Fruit fly (Drosophila melanogaster) whole organism, embryonic: Measurements from ENCODE around the gene Bap60.
A peak's percentile ranks its signal among the peaks of the same experiment; 100 is the strongest.

ENCODE experiments used
- Atf-2 ChIP-seq: fragments of 200-800 bp; sonication (Bioruptor generic); optimal IDR thresholded peaks from 2 replicates; lab custom pipeline; 2016; ENCODE audit warnings: missing biosample characterization, missing genetic modification characterization
- Blimp-1 ChIP-seq: fragments of 200-800 bp; sonication (Bioruptor generic); optimal IDR thresholded peaks from 3 replicates; lab custom pipeline; 2018; ENCODE audit warnings: missing biosample characterization, missing genetic modification characterization, mild to moderate bottlenecking, moderate library complexity, missing genetic modification reagents
- CG10462 ChIP-seq: fragments of 200-800 bp; sonication (Bioruptor generic); optimal IDR thresholded peaks from 2 replicates; lab custom pipeline; 2016; ENCODE audit warnings: missing biosample characterization, missing genetic modification characterization
- CG10959 ChIP-seq: fragments of 200-800 bp; sonication (Bioruptor generic); IDR thresholded peaks from 2 replicates; pipeline ENCODE4 v1.3.6; 2022; ENCODE audit warnings: missing biosample characterization, missing genetic modification characterization
- CG10979 ChIP-seq: fragments of 200-800 bp; sonication (Bioruptor generic); optimal IDR thresholded peaks from 2 replicates; lab custom pipeline; 2018; ENCODE audit warnings: missing biosample characterization, mild to moderate bottlenecking, missing genetic modification characterization, moderate library complexity
- CG12391 ChIP-seq: fragments of 200-800 bp; sonication (Bioruptor generic); optimal IDR thresholded peaks from 3 replicates; lab custom pipeline; 2018; ENCODE audit warnings: missing biosample characterization, mild to moderate bottlenecking, missing genetic modification characterization, moderate library complexity
- CG15479 ChIP-seq: fragments of 200-800 bp; sonication (Bioruptor generic); optimal IDR thresholded peaks from 3 replicates; lab custom pipeline; 2019; ENCODE audit warnings: missing biosample characterization, mild to moderate bottlenecking, missing genetic modification characterization, moderate library complexity
- CG15601 ChIP-seq: fragments of 200-800 bp; sonication (Bioruptor generic); optimal IDR thresholded peaks from 3 replicates; lab custom pipeline; 2019; ENCODE audit warnings: missing biosample characterization, mild to moderate bottlenecking, missing genetic modification characterization, moderate library complexity
- CG17612 ChIP-seq: fragments of 200-800 bp; sonication (Bioruptor generic); IDR thresholded peaks from 2 replicates; pipeline ENCODE4 v1.3.6; 2022; ENCODE audit warnings: missing biosample characterization, missing genetic modification characterization
- CG18262 ChIP-seq: fragments of 200-800 bp; optimal IDR thresholded peaks from 3 replicates; lab custom pipeline; 2019; ENCODE audit warnings: missing biosample characterization, mild to moderate bottlenecking, missing genetic modification characterization, moderate library complexity
- CG18764 ChIP-seq: fragments of 200-800 bp; sonication (Bioruptor generic); optimal IDR thresholded peaks from 3 replicates; lab custom pipeline; 2016; ENCODE audit warnings: missing biosample characterization, missing genetic modification characterization
- CG32532 ChIP-seq: fragments of 200-800 bp; sonication (Bioruptor generic); IDR thresholded peaks from 2 replicates; pipeline ENCODE4 v1.3.6; 2022; ENCODE audit warnings: missing biosample characterization, missing genetic modification characterization
- CG33557 ChIP-seq: fragments of 200-800 bp; sonication (Bioruptor generic); optimal IDR thresholded peaks from 2 replicates; lab custom pipeline; 2019; ENCODE audit warnings: missing biosample characterization, mild to moderate bottlenecking, missing genetic modification characterization, moderate library complexity
- CG3407 ChIP-seq: fragments of 200-800 bp; sonication (Bioruptor generic); optimal IDR thresholded peaks from 2 replicates; lab custom pipeline; 2018; ENCODE audit warnings: missing biosample characterization, mild to moderate bottlenecking, missing genetic modification characterization
- CG34224 ChIP-seq: fragments of 200-800 bp; sonication (Bioruptor generic); IDR thresholded peaks from 3 replicates; pipeline ENCODE4 v1.3.6; 2022; ENCODE audit warnings: missing biosample characterization, missing genetic modification characterization; ENCODE audit not compliant: partially characterized antibody
- CG4820 ChIP-seq: fragments of 200-800 bp; sonication (Bioruptor generic); optimal IDR thresholded peaks from 3 replicates; lab custom pipeline; 2016; ENCODE audit warnings: missing biosample characterization, missing genetic modification characterization
- CG4854 ChIP-seq: fragments of 200-800 bp; sonication (Bioruptor generic); optimal IDR thresholded peaks from 2 replicates; lab custom pipeline; 2016; ENCODE audit warnings: missing biosample characterization, missing genetic modification characterization, inconsistent platforms
- CG7357 ChIP-seq: fragments of 200-800 bp; sonication (Bioruptor generic); IDR thresholded peaks from 3 replicates; pipeline ENCODE4 v1.3.6; 2022; ENCODE audit warnings: missing biosample characterization, missing genetic modification characterization
- CG9797 ChIP-seq: fragments of 200-800 bp; sonication (Bioruptor generic); optimal IDR thresholded peaks from 3 replicates; lab custom pipeline; 2018; ENCODE audit warnings: missing biosample characterization, mild to moderate bottlenecking, missing genetic modification characterization
- CkIIα-i1 ChIP-seq: fragments of 200-800 bp; sonication (Bioruptor generic); IDR thresholded peaks from 2 replicates; pipeline ENCODE4 v1.3.6; 2022; ENCODE audit warnings: missing biosample characterization, missing genetic modification characterization
- Dip2 ChIP-seq: fragments of 200-800 bp; sonication (Bioruptor generic); IDR thresholded peaks from 2 replicates; pipeline ENCODE4 v1.3.6; 2022; ENCODE audit warnings: missing biosample characterization, missing genetic modification characterization
- E2f2 ChIP-seq: fragments of 200-800 bp; sonication (Bioruptor generic); IDR thresholded peaks from 2 replicates; pipeline ENCODE4 v1.3.6; 2022; ENCODE audit warnings: missing biosample characterization, missing genetic modification characterization
- HLH54F ChIP-seq: fragments of 200-800 bp; sonication (Bioruptor generic); optimal IDR thresholded peaks from 3 replicates; lab custom pipeline; 2016; ENCODE audit warnings: missing biosample characterization, missing genetic modification characterization
- Hr39 ChIP-seq: fragments of >200 bp; optimal IDR thresholded peaks from 2 replicates; lab custom pipeline; 2017
- MBD-R2 ChIP-seq: fragments of 200-800 bp; sonication (Bioruptor generic); IDR thresholded peaks from 2 replicates; pipeline ENCODE4 v1.3.6; 2022; ENCODE audit warnings: missing biosample characterization, missing genetic modification characterization
- Nf-YC ChIP-seq: fragments of 200-800 bp; optimal IDR thresholded peaks from 3 replicates; lab custom pipeline; 2019; ENCODE audit warnings: missing biosample characterization, mild to moderate bottlenecking, missing genetic modification characterization, moderate library complexity
- Pdp1 ChIP-seq, 2 experiments: fragments of 200-800 bp; sonication (Bioruptor generic); optimal IDR thresholded peaks; 3 replicates each; lab custom pipeline; 2016; ENCODE audit warnings: missing biosample characterization in 2 of 2, missing genetic modification characterization in 2 of 2, mild to moderate bottlenecking in 1 of 2, moderate library complexity in 1 of 2
- Side ChIP-seq: fragments of 200-800 bp; sonication (Bioruptor generic); optimal IDR thresholded peaks from 2 replicates; lab custom pipeline; 2016; ENCODE audit warnings: missing biosample characterization, missing genetic modification characterization
- Sox102F ChIP-seq: fragments of 200-800 bp; sonication (Bioruptor generic); optimal IDR thresholded peaks from 2 replicates; lab custom pipeline; 2018; ENCODE audit warnings: missing biosample characterization, mild to moderate bottlenecking, missing genetic modification characterization, moderate library complexity
- Usf ChIP-seq: fragments of 200-800 bp; sonication (Bioruptor generic); optimal IDR thresholded peaks from 2 replicates; lab custom pipeline; 2017; ENCODE audit warnings: missing genotype, missing biosample characterization, missing genetic modification characterization
- bab2 ChIP-seq: fragments of 200-800 bp; sonication (Bioruptor generic); optimal IDR thresholded peaks from 2 replicates; lab custom pipeline; 2016; ENCODE audit warnings: missing biosample characterization, missing genetic modification characterization
- bbx ChIP-seq: fragments of 200-800 bp; sonication (Bioruptor generic); IDR thresholded peaks from 2 replicates; pipeline ENCODE4 v1.3.6; 2022; ENCODE audit warnings: missing biosample characterization, missing genetic modification characterization; ENCODE audit not compliant: partially characterized antibody
- bcd ChIP-seq: fragments of 200-800 bp; sonication (Bioruptor generic); optimal IDR thresholded peaks from 2 replicates; lab custom pipeline; 2017; ENCODE audit warnings: missing biosample characterization, mild to moderate bottlenecking, missing genetic modification characterization
- cg ChIP-seq: fragments of 200-800 bp; sonication (Bioruptor generic); optimal IDR thresholded peaks from 3 replicates; lab custom pipeline; 2019; ENCODE audit warnings: missing biosample characterization, mild to moderate bottlenecking, missing genetic modification characterization, moderate library complexity
- dati ChIP-seq: fragments of 200-800 bp; sonication (Bioruptor generic); IDR thresholded peaks from 2 replicates; pipeline ENCODE4 v1.3.6; 2022; ENCODE audit warnings: missing biosample characterization, missing genetic modification characterization
- dimm ChIP-seq: fragments of 200-800 bp; sonication (Bioruptor generic); IDR thresholded peaks from 2 replicates; pipeline ENCODE4 v1.3.6; 2022; ENCODE audit warnings: missing biosample characterization, missing genetic modification characterization
- esg ChIP-seq: fragments of 200-800 bp; sonication (Bioruptor generic); conservative IDR thresholded peaks from 2 replicates; pipeline ENCODE4 v1.3.6; 2022; ENCODE audit warnings: missing biosample characterization, missing genetic modification characterization
- eve ChIP-seq, 2 experiments: fragments of >200 bp; optimal IDR thresholded peaks; 2 replicates each; lab custom pipeline; 2017; ENCODE audit warnings: missing biosample characterization in 2 of 2, missing genetic modification characterization in 2 of 2
- fd96Cb ChIP-seq: fragments of 200-800 bp; sonication (Bioruptor generic); optimal IDR thresholded peaks from 2 replicates; lab custom pipeline; 2018; ENCODE audit warnings: missing biosample characterization, mild to moderate bottlenecking, missing genetic modification characterization, moderate library complexity
- gcm ChIP-seq: fragments of 200-800 bp; sonication (Bioruptor generic); optimal IDR thresholded peaks from 2 replicates; lab custom pipeline; 2019; ENCODE audit warnings: missing biosample characterization, mild to moderate bottlenecking, missing genetic modification characterization, moderate library complexity
- gsb ChIP-seq: fragments of 200-800 bp; sonication (Bioruptor generic); IDR thresholded peaks from 2 replicates; pipeline ENCODE4 v1.3.6; 2022; ENCODE audit warnings: missing biosample characterization, missing genetic modification characterization
- hkb ChIP-seq, 2 experiments: fragments of 200-800 bp in 1 of 2; fragments of >200 bp in 1 of 2; sonication (Bioruptor generic) in 1 of 2; IDR thresholded peaks in 1 of 2; optimal IDR thresholded peaks in 1 of 2; 2 replicates each; pipeline versions ENCODE4 v1.3.6 to Lab custom; 2017 to 2022; ENCODE audit warnings: missing biosample characterization in 1 of 2, missing genetic modification characterization in 1 of 2
- lov ChIP-seq, 2 experiments: fragments of 200-800 bp in 1 of 2; fragments of >200 bp in 1 of 2; sonication (Bioruptor generic) in 1 of 2; IDR thresholded peaks in 1 of 2; optimal IDR thresholded peaks in 1 of 2; 2 replicates in 1 of 2; 3 replicates in 1 of 2; pipeline versions ENCODE4 v1.3.6 to Lab custom; 2017 to 2022; ENCODE audit warnings: missing biosample characterization in 1 of 2, missing genetic modification characterization in 1 of 2
- nau ChIP-seq: fragments of 200-800 bp; sonication (Bioruptor generic); optimal IDR thresholded peaks from 3 replicates; lab custom pipeline; 2017; ENCODE audit warnings: missing biosample characterization, mild to moderate bottlenecking, missing genetic modification characterization, missing genetic modification reagents
- sima ChIP-seq: fragments of 200-800 bp; sonication (Bioruptor generic); optimal IDR thresholded peaks from 2 replicates; lab custom pipeline; 2016; ENCODE audit warnings: missing biosample characterization, missing genetic modification characterization
- sisA ChIP-seq: fragments of 200-800 bp; sonication (Bioruptor generic); IDR thresholded peaks from 2 replicates; pipeline ENCODE4 v1.3.6; 2022; ENCODE audit warnings: missing biosample characterization, missing genetic modification characterization
- slp2 ChIP-seq: fragments of 200-800 bp; sonication (Bioruptor generic); optimal IDR thresholded peaks from 2 replicates; lab custom pipeline; 2016; ENCODE audit warnings: missing biosample characterization, missing genetic modification characterization
- sna ChIP-seq: fragments of 200-800 bp; sonication (Bioruptor generic); IDR thresholded peaks from 2 replicates; pipeline ENCODE4 v1.3.6; 2022; ENCODE audit warnings: missing biosample characterization, missing genetic modification characterization; ENCODE audit not compliant: partially characterized antibody

Gene Bap60

dm6 chrX:13136939-13137697 is 22.2 kb downstream of the Bap60 start (continued):
- TF ChIP-seq CG10979 (tag; lab: Kevin White, UChicago) (peak; percentile 62), Atf-2 (GFP tag; lab: Kevin White, UChicago) (no peak), CG10959 (GFP tag; lab: Robert Waterston, UW) (no peak), HLH54F (no peak), CG7357 (GFP tag; lab: Robert Waterston, UW) (0 out of 3 replicates have a peak, but pooled peaks have one; percentile 21), Pdp1 (GFP tag; optimal IDR thresholded peaks at IDR 0.05; lab: Kevin White, UChicago) (peak; percentile 13 to 45), Dip2 (no peak), sisA (GFP tag; lab: Robert Waterston, UW) (peak; percentile 79), MBD-R2 (GFP tag; lab: Robert Waterston, UW) (no peak), CG4854 (GFP tag; lab: Kevin White, UChicago) (no peak), bbx (GFP tag; lab: Robert Waterston, UW) (no peak), cg (GFP tag; lab: Kevin White, UChicago) (no peak), CG33557 (GFP tag; lab: Kevin White, UChicago) (no peak), CG34224 (no peak), CG32532 (GFP tag; lab: Robert Waterston, UW) (no peak; the same call in 1 of the 2 replicates), Hr39 (lab: Kevin White, UChicago) (no peak), Nf-YC (tag; lab: Kevin White, UChicago) (peak; percentile 27), bcd (GFP tag; lab: Kevin White, UChicago) (peak; percentile 43), CG17612 (GFP tag; lab: Robert Waterston, UW) (no peak), dimm (GFP tag; lab: Robert Waterston, UW) (peak; percentile 43; the same call in 1 of the 2 replicates), CkIIα-i1 (GFP tag; lab: Robert Waterston, UW) (no peak), esg (GFP tag; lab: Robert Waterston, UW) (peak; percentile 79), bab2 (GFP tag; lab: Kevin White, UChicago) (peak; percentile 44), lov (optimal IDR thresholded peaks at IDR 0.05; lab: Kevin White, UChicago) (no peak), lov (GFP tag; IDR thresholded peaks at IDR 0.05; lab: Robert Waterston, UW) (no peak; the same call in 2 of the 3 replicates), CG10462 (GFP tag; lab: Kevin White, UChicago) (no peak), Side (GFP tag; lab: Kevin White, UChicago) (no peak)

dm6 chrX:13135702-13136101 is 23.6 kb downstream of the Bap60 start:
- TF ChIP-seq hkb (optimal IDR thresholded peaks at IDR 0.05; lab: Kevin White, UChicago), result no peak
- peak; percentile 68 for TF ChIP-seq hkb (GFP tag; IDR thresholded peaks at IDR 0.05; lab: Robert Waterston, UW)
- peak; percentile 33 for TF ChIP-seq nau (GFP tag; lab: Kevin White, UChicago)
- TF ChIP-seq bbx (GFP tag; lab: Robert Waterston, UW), result no peak
- TF ChIP-seq CG15601, result no peak
- TF ChIP-seq sima (GFP tag; lab: Kevin White, UChicago), result no peak
- TF ChIP-seq gcm (GFP tag; lab: Kevin White, UChicago), result peak; percentile 28
- peak; percentile 57 for TF ChIP-seq Blimp-1 (GFP tag; lab: Kevin White, UChicago)
- peak; percentile 59 for TF ChIP-seq CG12391 (tag; lab: Kevin White, UChicago)
- peak in 1 of 2 experiments; percentile 86 for TF ChIP-seq eve (GFP tag; optimal IDR thresholded peaks at IDR 0.05; lab: Kevin White, UChicago)
- peak; percentile 12 for TF ChIP-seq CG18764 (GFP tag; lab: Kevin White, UChicago)
- TF ChIP-seq CG15479 (GFP tag; lab: Kevin White, UChicago), result no peak
- no peak for TF ChIP-seq sna (GFP tag; lab: Robert Waterston, UW)
- TF ChIP-seq CG3407 (GFP tag; lab: Kevin White, UChicago), result peak; percentile 53
- peak; percentile 85 for TF ChIP-seq Sox102F (GFP tag; lab: Kevin White, UChicago)
- TF ChIP-seq dati (GFP tag; lab: Robert Waterston, UW), result peak; percentile 48; the same call in 1 of the 2 replicates
- TF ChIP-seq E2f2 (GFP tag; lab: Robert Waterston, UW), result 0 out of 2 replicates have a peak, but pooled peaks have one; percentile 33
- TF ChIP-seq CG18262, result peak; percentile 53
- TF ChIP-seq CG4820 (GFP tag; lab: Kevin White, UChicago), result peak; percentile 62
- no peak for TF ChIP-seq CG9797
- no peak for TF ChIP-seq gsb
- TF ChIP-seq slp2 (GFP tag; lab: Kevin White, UChicago), result no peak
- peak; percentile 68 for TF ChIP-seq fd96Cb
- TF ChIP-seq Usf, result no peak
- TF ChIP-seq Atf-2 (GFP tag; lab: Kevin White, UChicago), result peak; percentile 39
